Fruit fly (Drosophila melanogaster): ENCODE data around the gene Ndc1.

DNA sequence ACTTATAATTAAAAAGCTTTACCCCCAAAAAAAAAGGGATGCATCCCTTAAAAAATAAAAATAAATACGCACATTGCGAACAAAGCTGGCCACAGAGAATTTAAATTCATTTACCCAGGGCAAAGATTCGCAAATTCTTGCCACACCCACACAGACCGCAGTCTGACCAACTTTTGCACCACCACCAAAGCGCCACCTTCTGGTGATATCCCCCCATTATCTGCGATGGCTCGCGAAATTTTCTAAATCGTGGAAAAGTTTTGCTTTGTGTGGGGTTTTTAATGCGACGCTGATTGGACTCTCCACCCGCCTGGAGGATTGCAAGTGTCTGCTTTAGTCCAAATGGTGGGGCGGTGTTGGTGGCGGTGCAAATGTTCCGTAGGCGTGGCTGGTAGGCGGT lies 24.1 kb upstream of the Ndc1 start:
- TF ChIP-seq psq (optimal IDR thresholded peaks at IDR 0.05), result no peak
- TF ChIP-seq Sin3A (optimal IDR thresholded peaks at IDR 0.05), result no peak
- TF ChIP-seq ttk (optimal IDR thresholded peaks at IDR 0.05), result no peak

Data from Kc167 (cell line).